Worm (Caenorhabditis elegans): ENCODE data around the gene W02C12.2.

W02C12.2 gene

ce11 chrIV:4030917-4031599 is 23.3 kb upstream of the W02C12.2 start:
- TF ChIP-seq tbp1 (GFP tag; optimal IDR thresholded peaks at IDR 0.05) (peak; percentile 81), B0035.1 (tag; optimal IDR thresholded peaks at IDR 0.05) (no peak), ccch-3 (GFP tag; optimal IDR thresholded peaks at IDR 0.05) (no peak), lin-54 (GFP tag; optimal IDR thresholded peaks at IDR 0.05) (peak; percentile 31), rpc-1 (optimal IDR thresholded peaks at IDR 0.05) (peak; percentile 29), rpc-1 (tag; optimal IDR thresholded peaks at IDR 0.05) (peak; percentile 71), B0261.1 (tag; optimal IDR thresholded peaks at IDR 0.05) (peak; percentile 47), ceh-58 (GFP tag; IDR thresholded peaks at IDR 0.05) (no peak), repo-1 (tag; optimal IDR thresholded peaks at IDR 0.05) (no peak), nhr-179 (tag; optimal IDR thresholded peaks at IDR 0.05) (no peak)

ce11 chrIV:4029288-4029687 is 21.5 kb upstream of the W02C12.2 start:
- TF ChIP-seq ccch-3 (GFP tag; optimal IDR thresholded peaks at IDR 0.05) (no peak), B0035.1 (tag; optimal IDR thresholded peaks at IDR 0.05) (no peak), nhr-90 (tag; optimal IDR thresholded peaks at IDR 0.05) (no peak), tlf-1 (GFP tag; optimal IDR thresholded peaks at IDR 0.05) (no peak), chd-7 (tag; optimal IDR thresholded peaks at IDR 0.05) (no peak), nhr-120 (GFP tag; IDR thresholded peaks at IDR 0.05) (no peak), cebp-1 (GFP tag; IDR thresholded peaks at IDR 0.05) (0 out of 2 replicates have a peak, but pooled peaks have one; percentile 11), cebp-1 (tag; optimal IDR thresholded peaks at IDR 0.05) (peak; percentile 35), nhr-80 (tag; optimal IDR thresholded peaks at IDR 0.05) (peak; percentile 60), mes-4 (tag; optimal IDR thresholded peaks at IDR 0.05) (no peak), dox-1 (GFP tag; IDR thresholded peaks at IDR 0.05) (peak; percentile 57), Y56A3A.18 (GFP tag; IDR thresholded peaks at IDR 0.05) (no peak), ztf-22 (GFP tag; optimal IDR thresholded peaks at IDR 0.05) (peak; percentile 3)

- no peak for TF ChIP-seq attf-6 (GFP tag; IDR thresholded peaks at IDR 0.05)
- 0 out of 2 replicates have a peak, but pooled peaks have one; percentile 23 for TF ChIP-seq pbrm-1 (GFP tag; IDR thresholded peaks at IDR 0.05)
- no peak for TF ChIP-seq madf-8 (GFP tag; conservative IDR thresholded peaks at IDR 0.05)
- peak; percentile 94 for TF ChIP-seq nhr-80 (tag; optimal IDR thresholded peaks at IDR 0.05)
- TF ChIP-seq ztf-25 (GFP tag; IDR thresholded peaks at IDR 0.05), result no peak
- TF ChIP-seq F22D6.2 (tag; optimal IDR thresholded peaks at IDR 0.05), result peak; percentile 17
- TF ChIP-seq dpff-1 (tag; optimal IDR thresholded peaks at IDR 0.05), result peak; percentile 23
- peak; percentile 63; the same call in 1 of the 2 replicates for TF ChIP-seq lin-26 (GFP tag; IDR thresholded peaks at IDR 0.05)
- no peak for TF ChIP-seq hlh-12 (tag; optimal IDR thresholded peaks at IDR 0.05)
- no peak for TF ChIP-seq D2030.7 (GFP tag; IDR thresholded peaks at IDR 0.05)
- TF ChIP-seq Y53F4B.3 (GFP tag; IDR thresholded peaks at IDR 0.05), result no peak
- TF ChIP-seq ceh-27 (GFP tag; optimal IDR thresholded peaks at IDR 0.05), result peak; percentile 56
- peak; percentile 68 for TF ChIP-seq lin-40 (tag; optimal IDR thresholded peaks at IDR 0.05)
- TF ChIP-seq nfya-2 (GFP tag; IDR thresholded peaks at IDR 0.05), result no peak
- no peak for TF ChIP-seq ztf-18 (tag; optimal IDR thresholded peaks at IDR 0.05)
- 0 out of 2 replicates have a peak, but pooled peaks have one; percentile 20 for TF ChIP-seq hmg-20 (GFP tag; IDR thresholded peaks at IDR 0.05)
- no peak for TF ChIP-seq lin-35 (GFP tag; optimal IDR thresholded peaks at IDR 0.05)
- peak; percentile 68 for TF ChIP-seq chd-7 (tag; optimal IDR thresholded peaks at IDR 0.05)
- 0 out of 2 replicates have a peak, but pooled peaks have one; percentile 44 for TF ChIP-seq let-526 (GFP tag; IDR thresholded peaks at IDR 0.05)
- TF ChIP-seq ztf-6 (GFP tag; IDR thresholded peaks at IDR 0.05), result no peak
- no peak for TF ChIP-seq F49E8.2 (tag; optimal IDR thresholded peaks at IDR 0.05; ENCODE audit: insufficient read depth)
- TF ChIP-seq unc-130 (GFP tag; optimal IDR thresholded peaks at IDR 0.05), result no peak
- no peak for TF ChIP-seq snpc-1.1 (tag; optimal IDR thresholded peaks at IDR 0.05; ENCODE audit: insufficient read depth)
- TF ChIP-seq B0336.3 (GFP tag; IDR thresholded peaks at IDR 0.05), result peak; percentile 34; the same call in 1 of the 2 replicates
- peak in 1 of 2 experiments; percentile 53 for TF ChIP-seq let-607 (tag; optimal IDR thresholded peaks at IDR 0.05)
- peak; percentile 73 for TF ChIP-seq ztf-26 (tag; optimal IDR thresholded peaks at IDR 0.05)
- TF ChIP-seq B0019.2 (GFP tag; conservative IDR thresholded peaks at IDR 0.05), result no peak
Observed at ce11 chrIV:4028177-4028576, 20.4 kb upstream of the W02C12.2 start.
